Fruit fly (Drosophila melanogaster): ENCODE data around the gene PolE1.
A peak's percentile ranks its signal among the peaks of the same experiment; 100 is the strongest.

PolE1 gene

dm6 chr3R:23358565-23359138 lies 10.7 kb downstream of the PolE1 start, which contains the start of gene RpS3 (continued):
- TF ChIP-seq CG6654 (GFP tag; optimal IDR thresholded peaks at IDR 0.05) (no peak), CG10321 (GFP tag; IDR thresholded peaks at IDR 0.05) (no peak), pros (GFP tag; optimal IDR thresholded peaks at IDR 0.05) (no peak), crp (GFP tag; optimal IDR thresholded peaks at IDR 0.05) (no peak), CG9797 (GFP tag; optimal IDR thresholded peaks at IDR 0.05) (peak; percentile 83), CG3726 (GFP tag; IDR thresholded peaks at IDR 0.05) (no peak), Ptx1 (GFP tag; IDR thresholded peaks at IDR 0.05) (no peak), Dp (GFP tag; optimal IDR thresholded peaks at IDR 0.05) (peak; percentile 31), vvl (GFP tag; IDR thresholded peaks at IDR 0.05) (no peak), row (GFP tag; IDR thresholded peaks at IDR 0.05) (0 out of 3 replicates have a peak, but pooled peaks have one; percentile 8), pan (optimal IDR thresholded peaks at IDR 0.05) (no peak), pan (GFP tag; optimal IDR thresholded peaks at IDR 0.05 in 1 of 2, IDR thresholded peaks at IDR 0.05 in 1 of 2) (no peak), vnd (GFP tag; IDR thresholded peaks at IDR 0.05; ENCODE audit: partially characterized antibody) (no peak), Eip74EF (GFP tag; optimal IDR thresholded peaks at IDR 0.05) (peak in 1 of 2 experiments; percentile 36), CG14441 (GFP tag; IDR thresholded peaks at IDR 0.05) (no peak), CG15011 (GFP tag; optimal IDR thresholded peaks at IDR 0.05) (peak; percentile 3), CG6689 (GFP tag; IDR thresholded peaks at IDR 0.05) (no peak), bowl (GFP tag; IDR thresholded peaks at IDR 0.05) (no peak), cg (GFP tag; optimal IDR thresholded peaks at IDR 0.05) (no peak), CG11093 (GFP tag; IDR thresholded peaks at IDR 0.05) (no peak), CG4617 (GFP tag; optimal IDR thresholded peaks at IDR 0.05; ENCODE audit: borderline replicate concordance) (peak; percentile 30), NC2α (GFP tag; optimal IDR thresholded peaks at IDR 0.05) (no peak), kni (GFP tag; optimal IDR thresholded peaks at IDR 0.05) (no peak), zfh1 (GFP tag; IDR thresholded peaks at IDR 0.05) (0 out of 3 replicates have a peak, but pooled peaks have one; percentile 13), CG11696 (GFP tag; IDR thresholded peaks at IDR 0.05) (no peak), Vsx1 (GFP tag; optimal IDR thresholded peaks at IDR 0.05) (no peak), NC2β (GFP tag; optimal IDR thresholded peaks at IDR 0.05) (no peak), tio (GFP tag; optimal IDR thresholded peaks at IDR 0.05) (no peak), trem (tag; optimal IDR thresholded peaks at IDR 0.05) (peak; percentile 77), CG4404 (GFP tag; IDR thresholded peaks at IDR 0.05) (no peak), ATbp (GFP tag; optimal IDR thresholded peaks at IDR 0.05) (no peak), Dek (tag; optimal IDR thresholded peaks at IDR 0.05) (peak; percentile 43), lov (optimal IDR thresholded peaks at IDR 0.05) (no peak), lov (GFP tag; IDR thresholded peaks at IDR 0.05) (no peak), otp (GFP tag; IDR thresholded peaks at IDR 0.05) (no peak), CG6854 (GFP tag; optimal IDR thresholded peaks at IDR 0.05) (peak; percentile 23), MBD-R2 (GFP tag; IDR thresholded peaks at IDR 0.05) (peak; percentile 30; the same call in 1 of the 2 replicates), tap (tag; optimal IDR thresholded peaks at IDR 0.05) (no peak), CG10267 (tag; optimal IDR thresholded peaks at IDR 0.05) (peak; percentile 69), CG12744 (GFP tag; optimal IDR thresholded peaks at IDR 0.05) (no peak), repo (GFP tag; optimal IDR thresholded peaks at IDR 0.05) (no peak), kay (GFP tag; optimal IDR thresholded peaks at IDR 0.05) (no peak), Hr39 (optimal IDR thresholded peaks at IDR 0.05) (no peak), mld (GFP tag; IDR thresholded peaks at IDR 0.05; ENCODE audit: partially characterized antibody) (no peak), Nf-YB (GFP tag; optimal IDR thresholded peaks at IDR 0.05) (peak; percentile 13), Bdp1 (GFP tag; optimal IDR thresholded peaks at IDR 0.05) (no peak), Asciz (GFP tag; optimal IDR thresholded peaks at IDR 0.05) (peak; percentile 11), lbe (GFP tag; optimal IDR thresholded peaks at IDR 0.05) (no peak), HLHmδ (GFP tag; optimal IDR thresholded peaks at IDR 0.05) (no peak), Ada2b (GFP tag; IDR thresholded peaks at IDR 0.05) (no peak), zen2 (GFP tag; IDR thresholded peaks at IDR 0.05; ENCODE audit: partially characterized antibody) (no peak)
